Worm (Caenorhabditis elegans) whole organism, mixed stage, embryonic: ENCODE results near the gene unc-96.

Experiments
- blmp-1 ChIP-seq: fragments of 150-350 bp; optimal IDR thresholded peaks from 2 replicates; lab custom pipeline; 2014; ENCODE audit warnings: missing biosample characterization, missing genetic modification characterization
- ceh-39 ChIP-seq: fragments of 150-350 bp; optimal IDR thresholded peaks from 2 replicates; lab custom pipeline; 2014; ENCODE audit warnings: missing biosample characterization, missing genetic modification characterization
- drap-1 ChIP-seq: fragments of 200-800 bp; sonication (Bioruptor generic); optimal IDR thresholded peaks from 3 replicates; lab custom pipeline; 2018; ENCODE audit warnings: mild to moderate bottlenecking, missing genetic modification characterization, missing compliant biosample characterization
- lin-13 ChIP-seq: fragments of 150-350 bp; optimal IDR thresholded peaks from 2 replicates; lab custom pipeline; 2014; ENCODE audit warnings: missing biosample characterization, missing genetic modification characterization
- lsy-2 ChIP-seq: fragments of 150-350 bp; optimal IDR thresholded peaks from 2 replicates; lab custom pipeline; 2014; ENCODE audit warnings: missing biosample characterization, missing genetic modification characterization
- nhr-237 ChIP-seq: fragments of 150-350 bp; optimal IDR thresholded peaks from 2 replicates; lab custom pipeline; 2014; ENCODE audit warnings: missing biosample characterization, missing genetic modification characterization
- nhr-28 ChIP-seq: fragments of 150-350 bp; optimal IDR thresholded peaks from 2 replicates; lab custom pipeline; 2014; ENCODE audit warnings: missing biosample characterization, missing genetic modification characterization
- sptf-1 ChIP-seq: sonication (generic microtip); optimal IDR thresholded peaks from 2 replicates; lab custom pipeline; 2017; ENCODE audit warnings: mild to moderate bottlenecking, missing genetic modification characterization, moderate library complexity, missing compliant biosample characterization
- unc-39 ChIP-seq: fragments of 150-350 bp; optimal IDR thresholded peaks from 2 replicates; lab custom pipeline; 2014; ENCODE audit warnings: missing biosample characterization, missing genetic modification characterization
- unc-62 ChIP-seq: fragments of 150-350 bp; optimal IDR thresholded peaks from 2 replicates; lab custom pipeline; 2014; ENCODE audit warnings: missing biosample characterization, missing genetic modification reagents, missing genetic modification characterization
- zip-8 ChIP-seq: fragments of 150-350 bp; optimal IDR thresholded peaks from 2 replicates; lab custom pipeline; 2014; ENCODE audit warnings: missing biosample characterization, missing genetic modification characterization
- ztf-11 ChIP-seq: fragments of 150-350 bp; optimal IDR thresholded peaks from 2 replicates; lab custom pipeline; 2014; ENCODE audit warnings: missing biosample characterization, missing genetic modification characterization

- TF ChIP-seq ceh-39 (tag; lab: Kevin White, UChicago) (no peak), nhr-28 (tag; lab: Kevin White, UChicago) (no peak), unc-62 (GFP tag; lab: Kevin White, UChicago) (no peak), drap-1 (no peak), blmp-1 (tag; lab: Kevin White, UChicago) (no peak), lsy-2 (no peak), ztf-11 (no peak), lin-13 (tag; lab: Kevin White, UChicago) (no peak), unc-39 (tag; lab: Kevin White, UChicago) (no peak), nhr-237 (tag; lab: Kevin White, UChicago) (no peak), sptf-1 (tag; lab: Kevin White, UChicago) (no peak), zip-8 (tag; lab: Kevin White, UChicago) (no peak)
Measured at ce11 chrX:641440-641839, 20.4 kb upstream of the unc-96 start, which contains the start of gene M6.11.
